Fruit fly (Drosophila melanogaster) whole organism, embryonic: ENCODE data around the gene Sf3b3.

ENCODE experiments used
- CG10147 ChIP-seq: fragments of 200-800 bp; sonication (Bioruptor generic); optimal IDR thresholded peaks from 2 replicates; lab custom pipeline; 2019; ENCODE audit warnings: missing biosample characterization, mild to moderate bottlenecking, missing genetic modification characterization, moderate library complexity
- CG10366 ChIP-seq: fragments of 200-800 bp; sonication (Bioruptor generic); IDR thresholded peaks from 2 replicates; pipeline ENCODE4 v1.3.6; 2022; ENCODE audit warnings: missing biosample characterization, missing genetic modification characterization
- CG11504 ChIP-seq: fragments of 200-800 bp; sonication (Bioruptor generic); optimal IDR thresholded peaks from 3 replicates; lab custom pipeline; 2019; ENCODE audit warnings: missing biosample characterization, mild to moderate bottlenecking, missing genetic modification characterization, moderate library complexity
- CG14710 ChIP-seq: fragments of 200-800 bp; sonication (Bioruptor generic); optimal IDR thresholded peaks from 3 replicates; lab custom pipeline; 2019; ENCODE audit warnings: missing biosample characterization, mild to moderate bottlenecking, missing genetic modification characterization, moderate library complexity
- CG15011 ChIP-seq: fragments of 200-800 bp; sonication (Bioruptor generic); optimal IDR thresholded peaks from 3 replicates; lab custom pipeline; 2018; ENCODE audit warnings: missing biosample characterization, mild to moderate bottlenecking, missing genetic modification characterization
- CG15073 ChIP-seq: fragments of 200-800 bp; sonication (Bioruptor generic); optimal IDR thresholded peaks from 2 replicates; lab custom pipeline; 2016; ENCODE audit warnings: missing biosample characterization, missing genetic modification characterization
- CG1602 ChIP-seq: fragments of 200-800 bp; sonication (Bioruptor generic); optimal IDR thresholded peaks from 3 replicates; lab custom pipeline; 2016; ENCODE audit warnings: missing biosample characterization, missing genetic modification characterization
- CG17385 ChIP-seq: fragments of 200-800 bp; sonication (Bioruptor generic); optimal IDR thresholded peaks from 3 replicates; lab custom pipeline; 2018; ENCODE audit warnings: missing biosample characterization, mild to moderate bottlenecking, missing genetic modification characterization
- CG18476 ChIP-seq: fragments of 200-800 bp; sonication (Bioruptor generic); optimal IDR thresholded peaks from 2 replicates; lab custom pipeline; 2016; ENCODE audit warnings: missing biosample characterization, mild to moderate bottlenecking, missing genetic modification characterization
- CG18599 ChIP-seq: fragments of 200-800 bp; sonication (Bioruptor generic); optimal IDR thresholded peaks from 3 replicates; lab custom pipeline; 2017; ENCODE audit warnings: missing biosample characterization, missing genetic modification characterization, mild to moderate bottlenecking, moderate library complexity, missing genetic modification reagents
- CG2202 ChIP-seq: fragments of 200-800 bp; sonication (Bioruptor generic); optimal IDR thresholded peaks from 2 replicates; lab custom pipeline; 2018; ENCODE audit warnings: missing biosample characterization, mild to moderate bottlenecking, missing genetic modification characterization
- CG2875 ChIP-seq: fragments of 200-800 bp; sonication (Bioruptor generic); optimal IDR thresholded peaks from 2 replicates; lab custom pipeline; 2017; ENCODE audit warnings: missing biosample characterization, mild to moderate bottlenecking, missing genetic modification characterization, missing genetic modification reagents
- CG30020 ChIP-seq: fragments of 200-800 bp; optimal IDR thresholded peaks from 2 replicates; lab custom pipeline; 2019; ENCODE audit warnings: missing biosample characterization, mild to moderate bottlenecking, missing genetic modification characterization, moderate library complexity
- CG31365 ChIP-seq: fragments of 200-800 bp; sonication (Bioruptor generic); optimal IDR thresholded peaks from 2 replicates; lab custom pipeline; 2018; ENCODE audit warnings: missing biosample characterization, mild to moderate bottlenecking, missing genetic modification characterization
- CG31441 ChIP-seq: fragments of 200-800 bp; sonication (Bioruptor generic); IDR thresholded peaks from 2 replicates; pipeline ENCODE4 v1.3.6; 2022; ENCODE audit warnings: missing biosample characterization, missing genetic modification characterization
- CG3281 ChIP-seq: fragments of 200-800 bp; sonication (Bioruptor generic); optimal IDR thresholded peaks from 3 replicates; lab custom pipeline; 2017; ENCODE audit warnings: missing biosample characterization, mild to moderate bottlenecking, missing genetic modification characterization
- CG3847 ChIP-seq: fragments of 200-800 bp; sonication (Bioruptor generic); IDR thresholded peaks from 2 replicates; pipeline ENCODE4 v1.3.6; 2022; ENCODE audit warnings: missing biosample characterization, missing genetic modification characterization
- CG4854 ChIP-seq: fragments of 200-800 bp; sonication (Bioruptor generic); optimal IDR thresholded peaks from 2 replicates; lab custom pipeline; 2016; ENCODE audit warnings: missing biosample characterization, missing genetic modification characterization, inconsistent platforms
- CG6791 ChIP-seq: fragments of 200-800 bp; sonication (Bioruptor generic); IDR thresholded peaks from 3 replicates; pipeline ENCODE4 v1.3.6; 2022; ENCODE audit warnings: missing biosample characterization, missing genetic modification characterization; ENCODE audit not compliant: partially characterized antibody
- CG7745 ChIP-seq: fragments of 200-800 bp; sonication (Bioruptor generic); optimal IDR thresholded peaks from 2 replicates; lab custom pipeline; 2018; ENCODE audit warnings: missing biosample characterization, mild to moderate bottlenecking, missing genetic modification characterization, moderate library complexity
- ERR ChIP-seq: fragments of 200-800 bp; sonication (Bioruptor generic); optimal IDR thresholded peaks from 2 replicates; lab custom pipeline; 2016; ENCODE audit warnings: missing biosample characterization, missing genetic modification characterization
- H2.0 ChIP-seq: fragments of 200-800 bp; sonication (Bioruptor generic); IDR thresholded peaks from 2 replicates; pipeline ENCODE4 v1.3.6; 2022; ENCODE audit warnings: missing biosample characterization, missing genetic modification characterization
- HmgD ChIP-seq: fragments of 200-800 bp; sonication (Bioruptor generic); optimal IDR thresholded peaks from 3 replicates; lab custom pipeline; 2016; ENCODE audit warnings: missing biosample characterization, missing genetic modification characterization
- Hsf ChIP-seq: fragments of 200-800 bp; sonication (Bioruptor generic); optimal IDR thresholded peaks from 3 replicates; lab custom pipeline; 2016; ENCODE audit warnings: missing biosample characterization, missing genetic modification characterization
- MESR4 ChIP-seq: fragments of 200-800 bp; sonication (Bioruptor generic); optimal IDR thresholded peaks from 2 replicates; lab custom pipeline; 2018; ENCODE audit warnings: missing biosample characterization, mild to moderate bottlenecking, missing genetic modification characterization, moderate library complexity
- Mad ChIP-seq: fragments of 200-800 bp; sonication (Bioruptor generic); optimal IDR thresholded peaks from 2 replicates; lab custom pipeline; 2016; ENCODE audit warnings: missing biosample characterization, missing genetic modification characterization
- Max ChIP-seq: fragments of 200-800 bp; sonication (Bioruptor generic); optimal IDR thresholded peaks from 2 replicates; lab custom pipeline; 2016; ENCODE audit warnings: missing biosample characterization, mild to moderate bottlenecking, missing genetic modification characterization
- Opbp ChIP-seq: fragments of 200-800 bp; sonication (Bioruptor generic); IDR thresholded peaks from 3 replicates; pipeline ENCODE4 v1.3.6; 2022; ENCODE audit warnings: missing biosample characterization, missing genetic modification characterization; ENCODE audit not compliant: partially characterized antibody
- Rfx ChIP-seq: fragments of 200-800 bp; sonication (Bioruptor generic); IDR thresholded peaks from 2 replicates; pipeline ENCODE4 v1.3.6; 2022; ENCODE audit warnings: missing biosample characterization, missing genetic modification characterization
- Rx ChIP-seq: fragments of 200-800 bp; sonication (Bioruptor generic); IDR thresholded peaks from 2 replicates; pipeline ENCODE4 v1.3.6; 2022; ENCODE audit warnings: missing biosample characterization, missing genetic modification characterization
- Sox102F ChIP-seq: fragments of 200-800 bp; sonication (Bioruptor generic); optimal IDR thresholded peaks from 2 replicates; lab custom pipeline; 2018; ENCODE audit warnings: missing biosample characterization, mild to moderate bottlenecking, missing genetic modification characterization, moderate library complexity
- Xrp1 ChIP-seq: fragments of 200-800 bp; sonication (Bioruptor generic); IDR thresholded peaks from 2 replicates; pipeline ENCODE4 v1.3.6; 2022; ENCODE audit warnings: missing biosample characterization, missing genetic modification characterization
- abd-A ChIP-seq: fragments of 200-800 bp; sonication (Bioruptor generic); optimal IDR thresholded peaks from 3 replicates; lab custom pipeline; 2019; ENCODE audit warnings: missing biosample characterization, mild to moderate bottlenecking, missing genetic modification characterization, moderate library complexity
- amos ChIP-seq: fragments of 200-800 bp; sonication (Bioruptor generic); IDR thresholded peaks from 2 replicates; pipeline ENCODE4 v1.3.6; 2022; ENCODE audit warnings: missing biosample characterization, missing genetic modification characterization; ENCODE audit not compliant: partially characterized antibody
- ap ChIP-seq: fragments of 200-800 bp; sonication (Bioruptor generic); IDR thresholded peaks from 2 replicates; pipeline ENCODE4 v1.3.6; 2022; ENCODE audit warnings: missing biosample characterization, missing genetic modification characterization
- chn ChIP-seq: fragments of 200-800 bp; sonication (Bioruptor generic); optimal IDR thresholded peaks from 2 replicates; lab custom pipeline; 2016; ENCODE audit warnings: missing biosample characterization, missing genetic modification characterization
- croc ChIP-seq: fragments of 200-800 bp; sonication (Bioruptor generic); conservative IDR thresholded peaks from 3 replicates; pipeline ENCODE4 v1.3.6; 2022; ENCODE audit warnings: missing biosample characterization, missing genetic modification characterization
- dmrt11E ChIP-seq: fragments of 200-800 bp; sonication (Bioruptor generic); optimal IDR thresholded peaks from 3 replicates; lab custom pipeline; 2018; ENCODE audit warnings: missing biosample characterization, mild to moderate bottlenecking, missing genetic modification characterization, moderate library complexity
- en ChIP-seq: fragments of 200-800 bp; sonication (Bioruptor generic); optimal IDR thresholded peaks from 2 replicates; lab custom pipeline; 2016; ENCODE audit warnings: missing biosample characterization, missing genetic modification characterization
- ftz-f1 ChIP-seq: fragments of 200-800 bp; sonication (Bioruptor generic); optimal IDR thresholded peaks from 2 replicates; lab custom pipeline; 2016; ENCODE audit warnings: missing biosample characterization, missing genetic modification characterization
- gce ChIP-seq: fragments of 200-800 bp; sonication (Bioruptor generic); IDR thresholded peaks from 3 replicates; pipeline ENCODE4 v1.3.6; 2022; ENCODE audit warnings: missing biosample characterization, missing genetic modification characterization
- onecut ChIP-seq: fragments of 200-800 bp; sonication (Bioruptor generic); IDR thresholded peaks from 2 replicates; pipeline ENCODE4 v1.3.6; 2022; ENCODE audit warnings: missing biosample characterization, missing genetic modification characterization
- psq ChIP-seq: fragments of 200-800 bp; sonication (Bioruptor generic); optimal IDR thresholded peaks from 2 replicates; lab custom pipeline; 2017; ENCODE audit warnings: missing biosample characterization, missing genetic modification characterization
- salm ChIP-seq: fragments of 200-800 bp; sonication (Bioruptor generic); optimal IDR thresholded peaks from 2 replicates; lab custom pipeline; 2018; ENCODE audit warnings: missing biosample characterization, mild to moderate bottlenecking, missing genetic modification characterization
- so ChIP-seq: fragments of 200-800 bp; sonication (Bioruptor generic); IDR thresholded peaks from 3 replicates; pipeline ENCODE4 v1.3.6; 2022; ENCODE audit warnings: missing biosample characterization, missing genetic modification characterization
- sr ChIP-seq: fragments of 200-800 bp; sonication (Bioruptor generic); IDR thresholded peaks from 3 replicates; pipeline ENCODE4 v1.3.6; 2022; ENCODE audit warnings: missing biosample characterization, missing genetic modification characterization
- trem ChIP-seq: fragments of 200-800 bp; optimal IDR thresholded peaks from 3 replicates; lab custom pipeline; 2019; ENCODE audit warnings: missing biosample characterization, mild to moderate bottlenecking, missing genetic modification characterization, moderate library complexity
- wek ChIP-seq: fragments of 200-800 bp; sonication (Bioruptor generic); optimal IDR thresholded peaks from 3 replicates; lab custom pipeline; 2018; ENCODE audit warnings: missing biosample characterization, mild to moderate bottlenecking, missing genetic modification characterization, moderate library complexity
- yki ChIP-seq: fragments of >200 bp; optimal IDR thresholded peaks from 3 replicates; lab custom pipeline; 2018
- zen ChIP-seq: fragments of 200-800 bp; sonication (Bioruptor generic); optimal IDR thresholded peaks from 3 replicates; lab custom pipeline; 2018; ENCODE audit warnings: missing biosample characterization, mild to moderate bottlenecking, missing genetic modification characterization, moderate library complexity

Sf3b3 gene

dm6 chr3L:802700-803273, 30.4 kb downstream of the Sf3b3 start (continued):
- TF ChIP-seq CG6791 (GFP tag; lab: Robert Waterston, UW) = no peak
- peak; percentile 94 for TF ChIP-seq Xrp1 (GFP tag; lab: Robert Waterston, UW)
- peak; percentile 60 for TF ChIP-seq CG15073 (GFP tag; lab: Kevin White, UChicago)
- peak; percentile 84 for TF ChIP-seq HmgD
- TF ChIP-seq CG2202 (tag; lab: Kevin White, UChicago) = peak; percentile 60
- peak; percentile 87 for TF ChIP-seq ERR (GFP tag; lab: Kevin White, UChicago)
- peak; percentile 75 for TF ChIP-seq zen (tag; lab: Kevin White, UChicago)
- peak; percentile 91 for TF ChIP-seq Rfx
- peak; percentile 83 for TF ChIP-seq Mad (GFP tag; lab: Kevin White, UChicago)
- TF ChIP-seq ftz-f1 (GFP tag; lab: Kevin White, UChicago) = no peak
- TF ChIP-seq CG14710 = peak; percentile 55
- peak; percentile 82 for TF ChIP-seq ap (GFP tag; lab: Robert Waterston, UW)
- peak; percentile 83; the same call in 2 of the 3 replicates for TF ChIP-seq sr (GFP tag; lab: Robert Waterston, UW)
- TF ChIP-seq CG2875 (GFP tag; lab: Kevin White, UChicago) = peak; percentile 83
- peak; percentile 62 for TF ChIP-seq salm
- TF ChIP-seq CG4854 (GFP tag; lab: Kevin White, UChicago) = peak; percentile 67
- TF ChIP-seq CG7745 (tag; lab: Kevin White, UChicago) = no peak
- peak; percentile 90 for TF ChIP-seq Sox102F (GFP tag; lab: Kevin White, UChicago)
- peak; percentile 90 for TF ChIP-seq onecut (GFP tag; lab: Robert Waterston, UW)
- TF ChIP-seq CG11504 (tag; lab: Kevin White, UChicago) = peak; percentile 87
- TF ChIP-seq CG18476 (GFP tag; lab: Kevin White, UChicago) = peak; percentile 63
- peak; percentile 68 for TF ChIP-seq CG31365 (tag; lab: Kevin White, UChicago)
- TF ChIP-seq CG1602 (GFP tag; lab: Kevin White, UChicago) = peak; percentile 81
- peak; percentile 30 for TF ChIP-seq trem (tag; lab: Kevin White, UChicago)
- peak; percentile 47 for TF ChIP-seq psq (GFP tag; lab: Kevin White, UChicago)
- TF ChIP-seq chn (GFP tag; lab: Kevin White, UChicago) = peak; percentile 87
- peak; percentile 66 for TF ChIP-seq en (GFP tag; lab: Kevin White, UChicago)
- no peak for TF ChIP-seq amos (GFP tag; lab: Robert Waterston, UW)
- peak; percentile 81 for TF ChIP-seq croc (GFP tag; lab: Robert Waterston, UW)
- TF ChIP-seq CG30020 = peak; percentile 21
- peak; percentile 87 for TF ChIP-seq CG3847
- peak; percentile 76 for TF ChIP-seq CG15011 (GFP tag; lab: Kevin White, UChicago)
- peak; percentile 70 for TF ChIP-seq abd-A (tag; lab: Kevin White, UChicago)
- TF ChIP-seq Max (GFP tag; lab: Kevin White, UChicago) = peak; percentile 77
- TF ChIP-seq CG31441 (GFP tag; lab: Robert Waterston, UW) = peak; percentile 77
- TF ChIP-seq CG3281 (GFP tag; lab: Kevin White, UChicago) = peak; percentile 79
- peak; percentile 85 for TF ChIP-seq CG17385 (GFP tag; lab: Kevin White, UChicago)
- TF ChIP-seq so (GFP tag; lab: Robert Waterston, UW) = peak; percentile 91
- peak; percentile 88 for TF ChIP-seq gce
- TF ChIP-seq CG10366 (GFP tag; lab: Robert Waterston, UW) = peak; percentile 93
- TF ChIP-seq CG18599 (GFP tag; lab: Kevin White, UChicago) = peak; percentile 95
- peak; percentile 93 for TF ChIP-seq H2.0 (GFP tag; lab: Robert Waterston, UW)
- peak; percentile 81 for TF ChIP-seq wek (GFP tag; lab: Kevin White, UChicago)
- peak; percentile 27 for TF ChIP-seq MESR4
- TF ChIP-seq Rx (GFP tag; lab: Robert Waterston, UW) = peak; percentile 87
- TF ChIP-seq CG10147 (GFP tag; lab: Kevin White, UChicago) = peak; percentile 80
- TF ChIP-seq yki (lab: Kevin White, UChicago) = no peak
- TF ChIP-seq Hsf (GFP tag; lab: Kevin White, UChicago) = peak; percentile 91
- TF ChIP-seq dmrt11E = peak; percentile 77
- TF ChIP-seq Opbp = no peak
